Worm (Caenorhabditis elegans) whole organism, L2 larva: ENCODE measurements around the gene str-77.

Source experiments
- mbf-1 ChIP-seq: sonication (generic microtip); optimal IDR thresholded peaks from 2 replicates; lab custom pipeline; 2017; ENCODE audit warnings: missing biosample characterization, missing genetic modification characterization
- nhr-237 ChIP-seq: fragments of 150-350 bp; optimal IDR thresholded peaks from 2 replicates; lab custom pipeline; 2014; ENCODE audit warnings: missing biosample characterization, missing genetic modification characterization
- sem-4 ChIP-seq: fragments of 150-350 bp; optimal IDR thresholded peaks from 2 replicates; lab custom pipeline; 2014; ENCODE audit warnings: missing biosample characterization, missing genetic modification reagents, missing genetic modification characterization
- skn-1 ChIP-seq: sonication (generic microtip); optimal IDR thresholded peaks from 2 replicates; lab custom pipeline; 2017; ENCODE audit warnings: missing biosample characterization, missing genetic modification characterization
- snpc-4 ChIP-seq: fragments of 150-350 bp; optimal IDR thresholded peaks from 2 replicates; lab custom pipeline; 2014; ENCODE audit warnings: missing biosample characterization, missing genetic modification characterization
- ztf-4 ChIP-seq: fragments of 150-350 bp; optimal IDR thresholded peaks from 2 replicates; lab custom pipeline; 2014; ENCODE audit warnings: missing biosample characterization, missing genetic modification characterization

ce11 chrV:17767768-17768167 lies 49.0 kb downstream of the str-77 start:
- TF ChIP-seq mbf-1 (tag; lab: Kevin White, UChicago) (no peak), sem-4 (tag; lab: Kevin White, UChicago) (no peak), snpc-4 (tag; lab: Kevin White, UChicago) (no peak), nhr-237 (tag; lab: Kevin White, UChicago) (no peak), ztf-4 (tag; lab: Kevin White, UChicago) (no peak), skn-1 (tag; lab: Kevin White, UChicago) (no peak)
